Worm (Caenorhabditis elegans) whole organism, late embryonic: ENCODE data around the gene F28B4.3.

Experiments
- ama-1 ChIP-seq: fragments of 150-350 bp; optimal IDR thresholded peaks from 2 replicates; lab custom pipeline; 2014
- ceh-45 ChIP-seq: fragments of 200-800 bp; sonication (Bioruptor generic); IDR thresholded peaks from 2 replicates; pipeline ENCODE4 v1.3.6; 2022; ENCODE audit warnings: missing genetic modification reagents, missing genetic modification characterization, missing compliant biosample characterization
- ceh-9 ChIP-seq: sonication (generic microtip); optimal IDR thresholded peaks from 2 replicates; lab custom pipeline; 2016; ENCODE audit warnings: mild to moderate bottlenecking, missing genetic modification characterization, inconsistent platforms, missing compliant biosample characterization
- eyg-1 ChIP-seq: sonication (generic microtip); optimal IDR thresholded peaks from 2 replicates; lab custom pipeline; 2016; ENCODE audit warnings: missing genotype, missing genetic modification characterization, missing compliant biosample characterization
- pha-4 ChIP-seq: fragments of 150-350 bp; optimal IDR thresholded peaks from 2 replicates; lab custom pipeline; 2018; ENCODE audit warnings: missing biosample characterization, missing genetic modification reagents, missing genetic modification characterization
- tbx-7 ChIP-seq: sonication (generic microtip); optimal IDR thresholded peaks from 2 replicates; lab custom pipeline; 2016; ENCODE audit warnings: missing genotype, missing genetic modification characterization, missing compliant biosample characterization
- unc-55 ChIP-seq: sonication (generic microtip); optimal IDR thresholded peaks from 2 replicates; lab custom pipeline; 2017; ENCODE audit warnings: missing biosample characterization, missing genetic modification reagents, missing genetic modification characterization
- unc-86 ChIP-seq: sonication (generic microtip); optimal IDR thresholded peaks from 2 replicates; lab custom pipeline; 2016; ENCODE audit warnings: missing genetic modification characterization, missing compliant biosample characterization
- zip-5 ChIP-seq: sonication (generic microtip); optimal IDR thresholded peaks from 2 replicates; lab custom pipeline; 2016; ENCODE audit warnings: missing genetic modification characterization, missing compliant biosample characterization

ce11 chrX:3284967-3285366 is 49.8 kb upstream of the F28B4.3 start:
- TF ChIP-seq pha-4, result no peak
- no peak for TF ChIP-seq unc-86
- no peak for TF ChIP-seq ama-1 (lab: Kevin White, UChicago)
- TF ChIP-seq ceh-9 (tag; lab: Kevin White, UChicago), result no peak
- TF ChIP-seq ceh-45, result no peak
- no peak for TF ChIP-seq eyg-1
- TF ChIP-seq unc-55 (GFP tag; lab: Kevin White, UChicago), result no peak
- no peak for TF ChIP-seq zip-5 (tag; lab: Kevin White, UChicago)
- no peak for TF ChIP-seq tbx-7 (tag; lab: Kevin White, UChicago)
